Fruit fly (Drosophila melanogaster) whole organism, prepupa: Measurements from ENCODE around the gene CG14915.

ENCODE experiments used
- Blimp-1 ChIP-seq: fragments of 200-800 bp; sonication (Bioruptor generic); optimal IDR thresholded peaks from 3 replicates; lab custom pipeline; 2017; ENCODE audit warnings: missing biosample characterization, missing genetic modification characterization, mild to moderate bottlenecking, moderate library complexity, missing genetic modification reagents
- CG10631 ChIP-seq: fragments of 200-800 bp; sonication (Bioruptor generic); optimal IDR thresholded peaks from 2 replicates; lab custom pipeline; 2016; ENCODE audit warnings: missing biosample characterization, missing genetic modification characterization
- CG10669 ChIP-seq: fragments of 200-800 bp; sonication (Bioruptor generic); optimal IDR thresholded peaks from 3 replicates; lab custom pipeline; 2018; ENCODE audit warnings: missing biosample characterization, mild to moderate bottlenecking, missing genetic modification characterization, moderate library complexity
- CG11294 ChIP-seq: fragments of 200-800 bp; sonication (Bioruptor generic); IDR thresholded peaks from 2 replicates; pipeline ENCODE4 v1.3.6; 2022; ENCODE audit warnings: missing biosample characterization, missing genetic modification characterization
- CG15336 ChIP-seq: fragments of 200-800 bp; sonication (Bioruptor generic); IDR thresholded peaks from 2 replicates; pipeline ENCODE4 v1.3.6; 2022; ENCODE audit warnings: missing biosample characterization, missing genetic modification characterization
- CG1621 ChIP-seq: fragments of 200-800 bp; sonication (Bioruptor generic); optimal IDR thresholded peaks from 3 replicates; lab custom pipeline; 2018; ENCODE audit warnings: missing biosample characterization, mild to moderate bottlenecking, missing genetic modification characterization
- CG16779 ChIP-seq: fragments of 200-800 bp; sonication (Bioruptor generic); optimal IDR thresholded peaks from 3 replicates; lab custom pipeline; 2017; ENCODE audit warnings: missing biosample characterization, mild to moderate bottlenecking, missing genetic modification characterization
- CG3032 ChIP-seq: fragments of 200-800 bp; optimal IDR thresholded peaks from 2 replicates; lab custom pipeline; 2019; ENCODE audit warnings: missing biosample characterization, mild to moderate bottlenecking, missing genetic modification characterization, moderate library complexity
- CG32006 ChIP-seq: fragments of 200-800 bp; sonication (Bioruptor generic); optimal IDR thresholded peaks from 3 replicates; lab custom pipeline; 2017; ENCODE audit warnings: missing biosample characterization, mild to moderate bottlenecking, missing genetic modification characterization
- CG34406 ChIP-seq: fragments of 200-800 bp; sonication (Bioruptor generic); optimal IDR thresholded peaks from 3 replicates; lab custom pipeline; 2016; ENCODE audit warnings: missing biosample characterization, missing genetic modification characterization
- CG3919 ChIP-seq: fragments of 200-800 bp; sonication (Bioruptor generic); optimal IDR thresholded peaks from 3 replicates; lab custom pipeline; 2016; ENCODE audit warnings: missing biosample characterization, missing genetic modification characterization
- CG4318 ChIP-seq: fragments of 200-800 bp; sonication (Bioruptor generic); optimal IDR thresholded peaks from 3 replicates; lab custom pipeline; 2017; ENCODE audit warnings: missing biosample characterization, mild to moderate bottlenecking, missing genetic modification characterization
- CG6163 ChIP-seq: fragments of 200-800 bp; sonication (Bioruptor generic); IDR thresholded peaks from 3 replicates; pipeline ENCODE4 v1.3.6; 2022; ENCODE audit warnings: missing biosample characterization, missing genetic modification characterization
- CG6276 ChIP-seq: fragments of 200-800 bp; sonication (Bioruptor generic); optimal IDR thresholded peaks from 2 replicates; lab custom pipeline; 2017; ENCODE audit warnings: missing biosample characterization, mild to moderate bottlenecking, missing genetic modification characterization
- CG6792 ChIP-seq: fragments of 200-800 bp; sonication (Bioruptor generic); optimal IDR thresholded peaks from 3 replicates; lab custom pipeline; 2016; ENCODE audit warnings: missing biosample characterization, missing genetic modification characterization
- CG6808 ChIP-seq: fragments of 200-800 bp; sonication (Bioruptor generic); optimal IDR thresholded peaks from 3 replicates; lab custom pipeline; 2017; ENCODE audit warnings: missing biosample characterization, missing genetic modification characterization, mild to moderate bottlenecking, moderate library complexity, missing genetic modification reagents
- CG6854 ChIP-seq: fragments of 200-800 bp; sonication (Bioruptor generic); optimal IDR thresholded peaks from 2 replicates; lab custom pipeline; 2017; ENCODE audit warnings: missing biosample characterization, mild to moderate bottlenecking, missing genetic modification characterization
- CG8119 ChIP-seq: fragments of 200-800 bp; sonication (Bioruptor generic); IDR thresholded peaks from 3 replicates; pipeline ENCODE4 v1.3.6; 2022; ENCODE audit warnings: missing biosample characterization, missing genetic modification characterization
- CG8319 ChIP-seq: fragments of 200-800 bp; sonication (Bioruptor generic); optimal IDR thresholded peaks from 3 replicates; lab custom pipeline; 2016; ENCODE audit warnings: missing biosample characterization, missing genetic modification characterization
- CG8632 ChIP-seq: fragments of 200-800 bp; sonication (Bioruptor generic); optimal IDR thresholded peaks from 3 replicates; lab custom pipeline; 2016; ENCODE audit warnings: missing biosample characterization, missing genetic modification characterization
- CG9139 ChIP-seq: fragments of 200-800 bp; sonication (Bioruptor generic); optimal IDR thresholded peaks from 3 replicates; lab custom pipeline; 2017; ENCODE audit warnings: missing biosample characterization, mild to moderate bottlenecking, missing genetic modification characterization
- Eip75B ChIP-seq: fragments of 200-800 bp; sonication (Bioruptor generic); optimal IDR thresholded peaks from 3 replicates; lab custom pipeline; 2016; ENCODE audit warnings: missing biosample characterization, missing genetic modification characterization
- Eip78C ChIP-seq: fragments of 200-800 bp; sonication (Bioruptor generic); peaks from one replicate; lab custom pipeline; 2016; ENCODE audit warnings: missing biosample characterization, missing genetic modification characterization
- Ets96B ChIP-seq: fragments of 200-800 bp; optimal IDR thresholded peaks from 2 replicates; lab custom pipeline; 2019; ENCODE audit warnings: missing biosample characterization, mild to moderate bottlenecking, missing genetic modification characterization, moderate library complexity
- Hr38 ChIP-seq: sonication (Bioruptor generic); optimal IDR thresholded peaks from 2 replicates; lab custom pipeline; 2016; ENCODE audit warnings: missing biosample characterization, missing genetic modification characterization
- Hr4 ChIP-seq: fragments of 200-800 bp; sonication (Bioruptor generic); optimal IDR thresholded peaks from 3 replicates; lab custom pipeline; 2016; ENCODE audit warnings: missing biosample characterization, missing genetic modification characterization
- Met ChIP-seq: fragments of 200-800 bp; sonication (Bioruptor generic); optimal IDR thresholded peaks from 3 replicates; lab custom pipeline; 2016; ENCODE audit warnings: missing biosample characterization, missing genetic modification characterization
- OdsH ChIP-seq: fragments of 200-800 bp; sonication (Bioruptor generic); optimal IDR thresholded peaks from 3 replicates; lab custom pipeline; 2016; ENCODE audit warnings: missing biosample characterization, missing genetic modification characterization
- Smox ChIP-seq: fragments of 200-800 bp; sonication (Bioruptor generic); optimal IDR thresholded peaks from 3 replicates; lab custom pipeline; 2016; ENCODE audit warnings: missing biosample characterization, missing genetic modification characterization
- Sox14 ChIP-seq: fragments of 200-800 bp; sonication (Bioruptor generic); optimal IDR thresholded peaks from 3 replicates; lab custom pipeline; 2016; ENCODE audit warnings: missing biosample characterization, missing genetic modification characterization
- Sox15 ChIP-seq: fragments of 200-800 bp; sonication (Bioruptor generic); optimal IDR thresholded peaks from 3 replicates; lab custom pipeline; 2016; ENCODE audit warnings: missing biosample characterization, missing genetic modification characterization
- cyc ChIP-seq: fragments of 200-800 bp; sonication (Bioruptor generic); optimal IDR thresholded peaks from 3 replicates; lab custom pipeline; 2016; ENCODE audit warnings: missing biosample characterization, missing genetic modification characterization
- dac ChIP-seq: fragments of 200-800 bp; sonication (Bioruptor generic); optimal IDR thresholded peaks from 2 replicates; lab custom pipeline; 2017; ENCODE audit warnings: missing biosample characterization, mild to moderate bottlenecking, missing genetic modification characterization
- eg ChIP-seq: fragments of 200-800 bp; sonication (Bioruptor generic); IDR thresholded peaks from 3 replicates; pipeline ENCODE4 v1.3.6; 2022; ENCODE audit warnings: missing biosample characterization, missing genetic modification characterization
- esn ChIP-seq: fragments of 200-800 bp; sonication (Bioruptor generic); optimal IDR thresholded peaks from 2 replicates; lab custom pipeline; 2016; ENCODE audit warnings: missing biosample characterization, mild to moderate bottlenecking, missing genetic modification characterization, moderate library complexity
- fd59A ChIP-seq: fragments of 200-800 bp; sonication (Bioruptor generic); optimal IDR thresholded peaks from 2 replicates; lab custom pipeline; 2017; ENCODE audit warnings: missing biosample characterization, mild to moderate bottlenecking, missing genetic modification characterization, missing genetic modification reagents
- fkh ChIP-seq: fragments of 200-800 bp; sonication (Bioruptor generic); optimal IDR thresholded peaks from 3 replicates; lab custom pipeline; 2017; ENCODE audit warnings: missing biosample characterization, mild to moderate bottlenecking, missing genetic modification characterization, moderate library complexity
- lz ChIP-seq: fragments of 200-800 bp; sonication (Bioruptor generic); optimal IDR thresholded peaks from 3 replicates; lab custom pipeline; 2016; ENCODE audit warnings: missing biosample characterization, missing genetic modification characterization
- net ChIP-seq: fragments of 200-800 bp; sonication (Bioruptor generic); optimal IDR thresholded peaks from 3 replicates; lab custom pipeline; 2016; ENCODE audit warnings: missing biosample characterization, missing genetic modification characterization
- pdm3 ChIP-seq: fragments of 200-800 bp; sonication (Bioruptor generic); optimal IDR thresholded peaks from 3 replicates; lab custom pipeline; 2016; ENCODE audit warnings: missing biosample characterization, missing genetic modification characterization
- salr ChIP-seq, 2 experiments: fragments of 200-800 bp; sonication (Bioruptor generic); optimal IDR thresholded peaks; 3 replicates each; lab custom pipeline; 2016 to 2018; ENCODE audit warnings: missing biosample characterization in 2 of 2, missing genetic modification characterization in 2 of 2, mild to moderate bottlenecking in 1 of 2
- spab ChIP-seq: fragments of 200-800 bp; sonication (Bioruptor generic); optimal IDR thresholded peaks from 2 replicates; lab custom pipeline; 2017; ENCODE audit warnings: missing biosample characterization, mild to moderate bottlenecking, missing genetic modification characterization, missing genetic modification reagents
- topi ChIP-seq: fragments of 200-800 bp; sonication (Bioruptor generic); optimal IDR thresholded peaks from 3 replicates; lab custom pipeline; 2016; ENCODE audit warnings: missing biosample characterization, missing genetic modification characterization
- vri ChIP-seq: fragments of 200-800 bp; sonication (Bioruptor generic); optimal IDR thresholded peaks from 3 replicates; lab custom pipeline; 2016; ENCODE audit warnings: missing biosample characterization, mild to moderate bottlenecking, missing genetic modification characterization

The CG14915 gene

dm6 chr2L:11041074-11041473 lies 29.8 kb upstream of the CG14915 start:
- TF ChIP-seq Hr4 (GFP tag; lab: Kevin White, UChicago) = peak; percentile 27
- no peak for TF ChIP-seq lz
- TF ChIP-seq CG4318 (GFP tag; lab: Kevin White, UChicago) = peak; percentile 33
- TF ChIP-seq Eip78C (GFP tag; lab: Kevin White, UChicago) = peak; percentile 51
- no peak for TF ChIP-seq vri (GFP tag; lab: Kevin White, UChicago)
- TF ChIP-seq salr (GFP tag; optimal IDR thresholded peaks at IDR 0.05; lab: Kevin White, UChicago) = peak in 1 of 2 experiments; percentile 45
- TF ChIP-seq CG8119 (GFP tag; lab: Robert Waterston, UW) = 0 out of 3 replicates have a peak, but pooled peaks have one; percentile 48
- no peak for TF ChIP-seq Blimp-1 (GFP tag; lab: Kevin White, UChicago)
- peak; percentile 52 for TF ChIP-seq CG15336 (GFP tag; lab: Robert Waterston, UW)
- TF ChIP-seq CG32006 = peak; percentile 65
- TF ChIP-seq CG3032 (tag; lab: Kevin White, UChicago) = no peak

dm6 chr2L:11041785-11042184 lies 29.0 kb upstream of the CG14915 start:
- TF ChIP-seq CG6276 (GFP tag; lab: Kevin White, UChicago) (peak; percentile 55), Eip75B (GFP tag; lab: Kevin White, UChicago) (no peak), CG10669 (GFP tag; lab: Kevin White, UChicago) (no peak), CG8119 (GFP tag; lab: Robert Waterston, UW) (peak; percentile 43; the same call in 1 of the 3 replicates), CG15336 (GFP tag; lab: Robert Waterston, UW) (peak; percentile 41), eg (peak; percentile 53; the same call in 1 of the 3 replicates), pdm3 (GFP tag; lab: Kevin White, UChicago) (no peak), net (GFP tag; lab: Kevin White, UChicago) (no peak), CG32006 (peak; percentile 12), salr (GFP tag; optimal IDR thresholded peaks at IDR 0.05; lab: Kevin White, UChicago) (no peak), CG8632 (GFP tag; lab: Kevin White, UChicago) (no peak)

DNA sequence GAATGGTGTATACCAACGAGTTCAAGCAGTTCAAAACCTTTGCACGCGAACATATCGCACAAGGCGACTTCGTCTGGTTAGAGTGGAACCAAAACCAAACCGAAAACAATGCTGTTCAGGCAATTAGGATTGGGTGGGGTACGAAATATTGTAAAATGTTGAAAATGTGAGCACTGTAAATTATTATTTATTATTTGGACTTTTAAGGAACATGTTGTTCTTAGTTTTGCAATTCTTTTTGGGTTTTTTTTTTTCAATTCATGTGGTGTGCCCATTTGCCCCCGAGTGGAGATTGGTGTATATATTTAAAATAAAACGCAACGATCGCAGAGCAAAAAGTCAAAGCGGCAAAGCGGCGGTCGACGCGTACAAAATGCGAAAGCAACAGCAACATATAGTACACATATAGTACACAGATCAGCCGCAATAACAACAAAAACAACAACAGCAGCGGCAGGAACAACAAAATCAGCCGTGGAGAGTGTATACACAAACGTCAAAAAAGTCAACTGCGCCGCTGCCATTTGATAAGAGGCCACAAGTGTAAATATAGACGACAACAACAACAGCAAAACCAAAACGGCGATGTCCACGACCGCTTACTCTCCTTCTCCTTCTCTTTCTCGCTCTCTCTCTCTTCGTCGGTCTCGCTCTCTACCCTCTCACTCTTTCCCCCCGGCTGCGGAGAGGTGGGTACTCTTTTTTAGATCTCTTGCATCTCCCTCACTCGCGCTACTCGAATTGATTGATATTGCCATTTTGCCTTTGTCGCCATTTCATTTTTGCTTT lies 26.0 kb upstream of the CG14915 start:
- TF ChIP-seq Met (GFP tag; lab: Kevin White, UChicago) = peak; percentile 82
- TF ChIP-seq lz = peak; percentile 69
- peak; percentile 67 for TF ChIP-seq CG10631 (GFP tag; lab: Kevin White, UChicago)
- TF ChIP-seq net (GFP tag; lab: Kevin White, UChicago) = peak; percentile 52
- peak; percentile 66 for TF ChIP-seq Sox14 (GFP tag; lab: Kevin White, UChicago)
- peak; percentile 79 for TF ChIP-seq Eip78C (GFP tag; lab: Kevin White, UChicago)
- no peak for TF ChIP-seq CG8319
- peak; percentile 85 for TF ChIP-seq Smox (GFP tag; lab: Kevin White, UChicago)
- TF ChIP-seq salr (GFP tag; optimal IDR thresholded peaks at IDR 0.05; lab: Kevin White, UChicago) = peak in 1 of 2 experiments; percentile 37
- peak; percentile 67 for TF ChIP-seq topi (GFP tag; lab: Kevin White, UChicago)
- TF ChIP-seq CG3919 (GFP tag; lab: Kevin White, UChicago) = peak; percentile 31
- TF ChIP-seq OdsH (GFP tag; lab: Kevin White, UChicago) = peak; percentile 78
- TF ChIP-seq CG6808 (GFP tag; lab: Kevin White, UChicago) = peak; percentile 53
- TF ChIP-seq cyc (GFP tag; lab: Kevin White, UChicago) = peak; percentile 64
- TF ChIP-seq CG6792 = peak; percentile 76
- peak; percentile 98 for TF ChIP-seq fkh
- TF ChIP-seq Sox15 (GFP tag; lab: Kevin White, UChicago) = peak; percentile 46
- peak; percentile 39 for TF ChIP-seq CG1621 (tag; lab: Kevin White, UChicago)
- TF ChIP-seq Ets96B (tag; lab: Kevin White, UChicago) = peak; percentile 35
- TF ChIP-seq CG32006 = peak; percentile 75
- peak; percentile 47 for TF ChIP-seq CG8632 (GFP tag; lab: Kevin White, UChicago)
- peak; percentile 6 for TF ChIP-seq CG10669 (GFP tag; lab: Kevin White, UChicago)
- no peak for TF ChIP-seq CG6854
- peak; percentile 30 for TF ChIP-seq spab
- peak; percentile 75 for TF ChIP-seq CG34406
- no peak for TF ChIP-seq dac (GFP tag; lab: Kevin White, UChicago)
- TF ChIP-seq pdm3 (GFP tag; lab: Kevin White, UChicago) = peak; percentile 79
- TF ChIP-seq CG8119 (GFP tag; lab: Robert Waterston, UW) = peak; percentile 83
- TF ChIP-seq CG9139 (GFP tag; lab: Kevin White, UChicago) = no peak
- no peak for TF ChIP-seq Hr38
- peak; percentile 66 for TF ChIP-seq CG16779 (tag; lab: Kevin White, UChicago)
- TF ChIP-seq CG11294 = no peak; the same call in 1 of the 2 replicates
- TF ChIP-seq CG4318 (GFP tag; lab: Kevin White, UChicago) = peak; percentile 25
- TF ChIP-seq fd59A = no peak
- TF ChIP-seq CG6163 = peak; percentile 79
- peak; percentile 86 for TF ChIP-seq esn (GFP tag; lab: Kevin White, UChicago)
